Fruit fly (Drosophila melanogaster) whole organism, larva: ENCODE results near the gene CG5611.
A peak's percentile ranks its signal among the peaks of the same experiment; 100 is the strongest.

Experiments used
- noc ChIP-seq: fragments of 200-800 bp; sonication (Bioruptor generic); optimal IDR thresholded peaks from 3 replicates; lab custom pipeline; 2019; ENCODE audit warnings: missing biosample characterization, mild to moderate bottlenecking, missing genetic modification characterization, moderate library complexity

Gene CG5611

DNA sequence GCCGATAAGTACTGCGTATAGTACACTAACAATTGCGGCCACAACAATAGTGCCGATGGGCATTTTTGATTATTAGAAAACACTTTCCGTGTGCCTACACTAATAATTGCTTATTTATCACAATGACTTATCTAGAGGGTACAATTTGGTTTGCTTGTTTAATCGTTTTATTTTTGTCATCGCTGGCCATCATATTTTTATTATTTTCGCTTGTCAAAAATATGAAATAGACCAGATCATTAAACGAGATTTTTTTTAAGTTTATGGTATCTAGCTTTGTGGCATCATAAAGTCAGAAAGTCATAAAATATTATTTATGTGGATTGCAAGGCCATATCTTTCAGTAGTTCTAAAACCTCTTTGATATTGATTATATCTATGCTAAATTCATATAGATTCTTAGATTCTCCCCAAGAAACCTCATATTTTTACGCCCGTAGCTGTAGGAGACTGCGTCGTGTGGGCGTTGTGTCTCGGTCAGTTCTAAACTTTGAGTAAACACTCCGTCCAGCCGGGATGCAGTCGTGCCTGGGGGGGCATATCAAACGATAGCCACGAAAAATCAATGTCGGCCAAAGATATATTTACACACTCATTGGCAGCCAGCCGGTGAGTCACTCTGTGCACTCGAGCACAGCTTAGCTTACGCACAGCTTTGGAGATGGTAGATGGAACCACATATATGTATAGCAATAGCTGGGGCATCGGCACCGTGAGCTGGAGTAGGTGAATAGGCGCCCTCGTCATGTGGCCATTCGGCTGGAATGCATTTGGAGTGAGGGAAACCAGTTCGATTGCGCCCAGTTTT is 31.0 kb downstream of the CG5611 start:
- TF ChIP-seq noc, result peak; percentile 65

DNA sequence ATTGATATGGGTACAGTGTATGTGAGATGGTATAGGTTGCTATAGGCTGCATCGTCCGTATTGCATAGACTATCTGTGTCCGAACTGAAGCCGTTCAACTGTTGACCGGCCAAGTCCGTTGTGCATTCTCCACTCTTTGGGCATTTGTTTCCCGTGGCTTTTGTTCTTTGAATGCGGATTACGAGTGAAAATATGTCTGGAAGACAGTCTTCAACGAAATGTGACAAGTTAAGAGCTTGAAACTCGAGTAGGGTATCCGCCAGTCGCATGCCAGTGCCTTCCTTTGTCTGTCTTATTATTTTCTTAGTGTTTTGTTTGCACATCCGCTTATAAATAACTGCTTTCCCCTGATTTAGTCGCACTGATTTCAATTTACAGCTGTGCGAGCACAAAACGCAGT is 32.2 kb downstream of the CG5611 start:
- no peak for TF ChIP-seq noc

DNA sequence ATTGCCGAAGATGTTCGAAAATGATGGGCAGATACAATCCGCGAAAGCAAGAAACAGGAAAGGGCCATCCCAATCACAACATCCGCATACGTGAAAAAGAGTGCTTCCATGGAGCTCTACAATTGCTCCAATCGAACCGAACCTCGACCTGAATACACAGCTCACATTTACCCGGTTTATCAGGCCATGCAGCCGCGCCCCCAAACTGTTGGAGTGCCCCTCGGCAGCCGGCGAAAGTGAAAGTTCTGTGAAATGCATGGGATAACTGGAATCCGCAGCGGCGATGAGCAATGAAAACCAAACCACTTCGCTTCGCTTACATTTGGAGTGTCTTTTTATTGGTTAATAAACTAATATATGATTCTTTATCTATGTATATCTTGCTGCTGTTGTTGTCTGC is 38.6 kb downstream of the CG5611 start:
- no peak for TF ChIP-seq noc

DNA sequence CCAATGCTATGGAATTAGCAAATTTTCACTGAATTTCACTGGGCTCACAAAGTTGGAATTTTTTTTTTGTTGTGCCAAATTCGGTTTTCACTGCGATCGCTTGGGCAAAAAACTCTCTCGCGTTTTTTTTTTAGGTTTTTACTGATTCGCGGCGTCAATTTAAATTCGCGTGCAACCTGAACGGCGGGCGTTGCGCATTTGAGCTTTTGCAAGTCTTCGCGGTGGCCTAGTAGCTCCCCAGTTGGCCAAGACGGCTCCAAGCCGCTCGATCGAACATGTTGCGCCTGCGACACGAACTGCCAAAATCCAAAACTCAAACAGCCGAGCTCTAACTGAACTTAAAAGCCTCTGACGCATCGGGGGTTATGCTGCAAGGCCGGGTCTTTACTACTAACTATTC is 39.9 kb downstream of the CG5611 start, which contains the start of gene CG5639:
CG5639 (minus strand) TSS at position 152 of the 400 bp plus-strand sequence.
- TF ChIP-seq noc, result no peak

DNA sequence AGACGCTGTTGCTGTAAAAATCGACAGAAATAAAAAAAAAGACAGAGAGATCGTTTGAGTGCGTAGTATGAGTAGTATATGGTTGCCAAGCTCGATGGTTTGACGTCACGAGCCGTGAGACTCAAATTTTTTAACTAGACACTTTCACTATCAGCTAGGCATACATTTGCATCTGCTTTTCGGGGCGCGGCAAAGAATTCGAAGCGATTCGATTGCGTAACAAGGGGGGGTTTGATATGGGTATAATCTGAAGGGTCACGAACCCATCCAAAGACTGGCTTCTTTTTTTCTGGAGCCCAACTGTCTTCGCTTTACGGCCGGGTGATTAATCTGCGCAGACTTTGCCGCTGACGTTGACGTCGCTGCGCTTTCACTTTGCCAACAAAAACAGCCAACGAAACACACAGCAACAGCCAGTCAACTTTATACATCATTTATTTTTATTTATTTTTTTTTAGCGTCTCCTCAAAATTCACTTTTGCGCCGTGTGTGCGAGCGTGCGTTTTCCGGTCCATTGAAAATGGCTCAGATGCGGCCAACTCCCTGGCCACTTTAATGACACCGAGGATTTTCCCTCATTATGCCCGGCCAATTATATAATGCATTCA is 42.2 kb downstream of the CG5611 start:
- TF ChIP-seq noc, result no peak

DNA sequence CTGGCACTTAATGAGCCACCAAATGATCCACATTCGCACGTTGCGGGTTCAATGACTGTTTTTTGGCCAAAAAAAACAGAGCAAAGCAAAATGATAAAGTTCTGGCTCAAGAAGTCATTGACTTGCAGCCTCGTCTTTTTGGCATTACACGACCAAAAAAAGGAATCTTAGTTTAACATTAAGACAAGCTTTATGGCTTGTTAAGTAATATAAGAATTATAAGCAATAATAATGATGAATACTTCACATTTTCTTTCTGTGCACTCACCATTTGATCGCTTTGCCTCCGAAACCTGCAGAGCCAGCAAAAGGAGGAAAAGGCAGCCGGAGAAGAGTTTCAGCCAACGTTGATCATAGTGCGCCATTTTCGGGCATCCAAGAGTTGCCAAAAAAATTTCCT is 42.7 kb downstream of the CG5611 start:
- TF ChIP-seq noc, result no peak
